Fruit fly (Drosophila melanogaster) whole organism, embryonic: ENCODE measurements around the gene mRpS18B.

Source experiments
- CG10431 ChIP-seq: fragments of 200-800 bp; sonication (Bioruptor generic); optimal IDR thresholded peaks from 3 replicates; lab custom pipeline; 2018; ENCODE audit warnings: missing biosample characterization, mild to moderate bottlenecking, missing genetic modification characterization
- CG10565 ChIP-seq: fragments of 200-800 bp; sonication (Bioruptor generic); optimal IDR thresholded peaks from 3 replicates; lab custom pipeline; 2016; ENCODE audit warnings: missing biosample characterization, mild to moderate bottlenecking, missing genetic modification characterization
- CG13287 ChIP-seq: fragments of 200-800 bp; sonication (Bioruptor generic); IDR thresholded peaks from 2 replicates; pipeline ENCODE4 v1.3.6; 2022; ENCODE audit warnings: missing biosample characterization, missing genetic modification characterization; ENCODE audit not compliant: partially characterized antibody
- CG13624 ChIP-seq: fragments of 200-800 bp; sonication (Bioruptor generic); optimal IDR thresholded peaks from 2 replicates; lab custom pipeline; 2016; ENCODE audit warnings: missing biosample characterization, missing genetic modification characterization
- CG14860 ChIP-seq: fragments of 200-800 bp; sonication (Bioruptor generic); IDR thresholded peaks from 3 replicates; pipeline ENCODE4 v1.3.6; 2022; ENCODE audit warnings: missing biosample characterization, missing genetic modification characterization; ENCODE audit not compliant: partially characterized antibody
- CG15073 ChIP-seq: fragments of 200-800 bp; sonication (Bioruptor generic); optimal IDR thresholded peaks from 2 replicates; lab custom pipeline; 2016; ENCODE audit warnings: missing biosample characterization, missing genetic modification characterization
- CG16779 ChIP-seq: fragments of 200-800 bp; sonication (Bioruptor generic); IDR thresholded peaks from 2 replicates; pipeline ENCODE4 v1.3.6; 2022; ENCODE audit warnings: missing biosample characterization, missing genetic modification characterization
- CG16863 ChIP-seq: fragments of 200-800 bp; sonication (Bioruptor generic); optimal IDR thresholded peaks from 3 replicates; lab custom pipeline; 2016; ENCODE audit warnings: missing biosample characterization, missing genetic modification characterization
- CG17359 ChIP-seq: fragments of 200-800 bp; sonication (Bioruptor generic); optimal IDR thresholded peaks from 3 replicates; lab custom pipeline; 2018; ENCODE audit warnings: missing biosample characterization, mild to moderate bottlenecking, missing genetic modification characterization, moderate library complexity
- CG18599 ChIP-seq: fragments of 200-800 bp; sonication (Bioruptor generic); optimal IDR thresholded peaks from 3 replicates; lab custom pipeline; 2017; ENCODE audit warnings: missing biosample characterization, missing genetic modification characterization, mild to moderate bottlenecking, moderate library complexity, missing genetic modification reagents
- CG32532 ChIP-seq: fragments of 200-800 bp; sonication (Bioruptor generic); IDR thresholded peaks from 2 replicates; pipeline ENCODE4 v1.3.6; 2022; ENCODE audit warnings: missing biosample characterization, missing genetic modification characterization
- CG42726 ChIP-seq: fragments of 200-800 bp; sonication (Bioruptor generic); IDR thresholded peaks from 2 replicates; pipeline ENCODE4 v1.3.6; 2022; ENCODE audit warnings: missing biosample characterization, missing genetic modification characterization; ENCODE audit not compliant: partially characterized antibody
- CG6175 ChIP-seq: fragments of 200-800 bp; sonication (Bioruptor generic); IDR thresholded peaks from 3 replicates; pipeline ENCODE4 v1.3.6; 2022; ENCODE audit warnings: missing biosample characterization, missing genetic modification characterization
- CG6854 ChIP-seq: fragments of 200-800 bp; sonication (Bioruptor generic); optimal IDR thresholded peaks from 3 replicates; lab custom pipeline; 2017; ENCODE audit warnings: missing biosample characterization, mild to moderate bottlenecking, missing genetic modification characterization
- CG7745 ChIP-seq: fragments of 200-800 bp; sonication (Bioruptor generic); optimal IDR thresholded peaks from 2 replicates; lab custom pipeline; 2018; ENCODE audit warnings: missing biosample characterization, mild to moderate bottlenecking, missing genetic modification characterization, moderate library complexity
- D19B ChIP-seq: fragments of 200-800 bp; sonication (Bioruptor generic); optimal IDR thresholded peaks from 2 replicates; lab custom pipeline; 2017; ENCODE audit warnings: missing biosample characterization, mild to moderate bottlenecking, missing genetic modification characterization
- Deaf1 ChIP-seq: fragments of 200-800 bp; optimal IDR thresholded peaks from 3 replicates; lab custom pipeline; 2019; ENCODE audit warnings: missing biosample characterization, mild to moderate bottlenecking, missing genetic modification characterization, moderate library complexity
- Dfd ChIP-seq, 2 experiments: fragments of >200 bp; optimal IDR thresholded peaks; 2 replicates each; lab custom pipeline; 2017; ENCODE audit warnings: missing biosample characterization in 2 of 2, missing genetic modification characterization in 2 of 2
- E2f1 ChIP-seq: fragments of 200-800 bp; sonication (Bioruptor generic); IDR thresholded peaks from 2 replicates; pipeline ENCODE4 v1.3.6; 2022; ENCODE audit warnings: missing biosample characterization, missing genetic modification characterization
- Ets65A ChIP-seq: fragments of 200-800 bp; sonication (Bioruptor generic); peaks from one replicate; lab custom pipeline; 2016; ENCODE audit warnings: missing biosample characterization, missing genetic modification characterization
- MBD-R2 ChIP-seq: fragments of 200-800 bp; sonication (Bioruptor generic); IDR thresholded peaks from 2 replicates; pipeline ENCODE4 v1.3.6; 2022; ENCODE audit warnings: missing biosample characterization, missing genetic modification characterization
- MTF-1 ChIP-seq: fragments of 200-800 bp; sonication (Bioruptor generic); optimal IDR thresholded peaks from 2 replicates; lab custom pipeline; 2018; ENCODE audit warnings: missing biosample characterization, mild to moderate bottlenecking, missing genetic modification characterization, borderline replicate concordance
- Poxn ChIP-seq: fragments of 200-800 bp; sonication (Bioruptor generic); IDR thresholded peaks from 2 replicates; pipeline ENCODE4 v1.3.6; 2022; ENCODE audit warnings: missing biosample characterization, missing genetic modification characterization
- Rfx ChIP-seq: fragments of 200-800 bp; sonication (Bioruptor generic); IDR thresholded peaks from 2 replicates; pipeline ENCODE4 v1.3.6; 2022; ENCODE audit warnings: missing biosample characterization, missing genetic modification characterization
- Sox100B ChIP-seq: fragments of 200-800 bp; sonication (Bioruptor generic); optimal IDR thresholded peaks from 3 replicates; lab custom pipeline; 2018; ENCODE audit warnings: missing biosample characterization, mild to moderate bottlenecking, missing genetic modification characterization
- Sry-δ ChIP-seq: fragments of 200-800 bp; sonication (Bioruptor generic); optimal IDR thresholded peaks from 2 replicates; lab custom pipeline; 2016; ENCODE audit warnings: missing biosample characterization, missing genetic modification characterization
- Taf1 ChIP-seq: fragments of 200-800 bp; sonication (Bioruptor generic); IDR thresholded peaks from 2 replicates; pipeline ENCODE4 v1.3.6; 2022; ENCODE audit warnings: missing biosample characterization, missing genetic modification characterization
- Xbp1 ChIP-seq: fragments of 200-800 bp; sonication (Bioruptor generic); optimal IDR thresholded peaks from 3 replicates; lab custom pipeline; 2016; ENCODE audit warnings: missing biosample characterization, mild to moderate bottlenecking, missing genetic modification characterization
- al ChIP-seq: fragments of 200-800 bp; sonication (Bioruptor generic); IDR thresholded peaks from 2 replicates; pipeline ENCODE4 v1.3.6; 2022; ENCODE audit warnings: missing biosample characterization, missing genetic modification characterization
- br ChIP-seq: fragments of >200 bp; optimal IDR thresholded peaks from 2 replicates; lab custom pipeline; 2017
- bsh ChIP-seq, 2 experiments: fragments of 200-800 bp; sonication (Bioruptor generic); optimal IDR thresholded peaks; 2 replicates each; lab custom pipeline; 2017 to 2018; ENCODE audit warnings: mild to moderate bottlenecking in 2 of 2, missing biosample characterization in 2 of 2, missing genetic modification characterization in 2 of 2, moderate library complexity in 1 of 2
- btn ChIP-seq: fragments of 200-800 bp; sonication (Bioruptor generic); optimal IDR thresholded peaks from 2 replicates; lab custom pipeline; 2016; ENCODE audit warnings: missing biosample characterization, missing genetic modification characterization
- ci ChIP-seq: fragments of 200-800 bp; sonication (Bioruptor generic); IDR thresholded peaks from 3 replicates; pipeline ENCODE4 v1.3.6; 2022; ENCODE audit warnings: missing biosample characterization, missing genetic modification characterization
- corto ChIP-seq: fragments of 200-800 bp; sonication (Bioruptor generic); optimal IDR thresholded peaks from 2 replicates; lab custom pipeline; 2016; ENCODE audit warnings: missing biosample characterization, mild to moderate bottlenecking, missing genetic modification characterization, moderate library complexity
- fd3F ChIP-seq: fragments of 200-800 bp; sonication (Bioruptor generic); optimal IDR thresholded peaks from 2 replicates; lab custom pipeline; 2018; ENCODE audit warnings: missing biosample characterization, mild to moderate bottlenecking, missing genetic modification characterization, moderate library complexity
- fu2 ChIP-seq: fragments of 200-800 bp; sonication (Bioruptor generic); optimal IDR thresholded peaks from 2 replicates; lab custom pipeline; 2016; ENCODE audit warnings: missing biosample characterization, missing genetic modification characterization
- grn ChIP-seq: fragments of 200-800 bp; sonication (Bioruptor generic); optimal IDR thresholded peaks from 3 replicates; lab custom pipeline; 2017; ENCODE audit warnings: missing biosample characterization, missing genetic modification characterization
- gt ChIP-seq: fragments of 200-800 bp; sonication (Bioruptor generic); IDR thresholded peaks from 2 replicates; pipeline ENCODE4 v1.3.6; 2022; ENCODE audit warnings: missing biosample characterization, missing genetic modification characterization
- her ChIP-seq: fragments of 200-800 bp; sonication (Bioruptor generic); optimal IDR thresholded peaks from 2 replicates; lab custom pipeline; 2016; ENCODE audit warnings: missing biosample characterization, missing genetic modification characterization
- ind ChIP-seq: fragments of 200-800 bp; sonication (Bioruptor generic); optimal IDR thresholded peaks from 3 replicates; lab custom pipeline; 2016; ENCODE audit warnings: missing biosample characterization, missing genetic modification characterization
- jing ChIP-seq: fragments of 200-800 bp; sonication (Bioruptor generic); optimal IDR thresholded peaks from 2 replicates; lab custom pipeline; 2018; ENCODE audit warnings: missing biosample characterization, mild to moderate bottlenecking, missing genetic modification characterization
- knrl ChIP-seq: fragments of 200-800 bp; sonication (Bioruptor generic); IDR thresholded peaks from 3 replicates; pipeline ENCODE4 v1.3.6; 2022; ENCODE audit warnings: missing biosample characterization, missing genetic modification characterization; ENCODE audit not compliant: partially characterized antibody
- mam ChIP-seq: fragments of 200-800 bp; sonication (Bioruptor generic); optimal IDR thresholded peaks from 3 replicates; lab custom pipeline; 2016; ENCODE audit warnings: missing biosample characterization, missing genetic modification characterization
- pfk ChIP-seq: fragments of 200-800 bp; sonication (Bioruptor generic); optimal IDR thresholded peaks from 2 replicates; lab custom pipeline; 2018; ENCODE audit warnings: missing biosample characterization, mild to moderate bottlenecking, missing genetic modification characterization, moderate library complexity
- pita ChIP-seq: fragments of 200-800 bp; sonication (Bioruptor generic); optimal IDR thresholded peaks from 2 replicates; lab custom pipeline; 2017; ENCODE audit warnings: missing biosample characterization, mild to moderate bottlenecking, missing genetic modification characterization
- psq ChIP-seq: fragments of 200-800 bp; sonication (Bioruptor generic); optimal IDR thresholded peaks from 2 replicates; lab custom pipeline; 2017; ENCODE audit warnings: missing biosample characterization, missing genetic modification characterization
- ro ChIP-seq: fragments of 200-800 bp; sonication (Bioruptor generic); IDR thresholded peaks from 2 replicates; pipeline ENCODE4 v1.3.6; 2022; ENCODE audit warnings: missing biosample characterization, missing genetic modification characterization
- sd ChIP-seq: fragments of 200-800 bp; sonication (Bioruptor generic); optimal IDR thresholded peaks from 3 replicates; lab custom pipeline; 2018; ENCODE audit warnings: missing biosample characterization, mild to moderate bottlenecking, missing genetic modification characterization, moderate library complexity
- shn ChIP-seq: fragments of 200-800 bp; sonication (Bioruptor generic); optimal IDR thresholded peaks from 3 replicates; lab custom pipeline; 2016; ENCODE audit warnings: missing biosample characterization, missing genetic modification characterization
- tin ChIP-seq: fragments of 200-800 bp; sonication (Bioruptor generic); optimal IDR thresholded peaks from 3 replicates; lab custom pipeline; 2016; ENCODE audit warnings: missing biosample characterization, missing genetic modification characterization
- toy ChIP-seq: fragments of 200-800 bp; sonication (Bioruptor generic); IDR thresholded peaks from 2 replicates; pipeline ENCODE4 v1.3.6; 2022; ENCODE audit warnings: missing biosample characterization, missing genetic modification characterization
- tx ChIP-seq: fragments of 200-800 bp; sonication (Bioruptor generic); optimal IDR thresholded peaks from 2 replicates; lab custom pipeline; 2016; ENCODE audit warnings: missing biosample characterization, missing genetic modification characterization
- vvl ChIP-seq: fragments of 200-800 bp; sonication (Bioruptor generic); IDR thresholded peaks from 2 replicates; pipeline ENCODE4 v1.3.6; 2022; ENCODE audit warnings: missing biosample characterization, missing genetic modification characterization

mRpS18B gene

dm6 chr2L:20093794-20094193, 3.3 kb downstream of the mRpS18B start, which contains the start of the genes Taf13 and nesd (continued):
- TF ChIP-seq Rfx (GFP tag; lab: Robert Waterston, UW) = peak; percentile 28; the same call in 1 of the 2 replicates
- no peak for TF ChIP-seq toy (GFP tag; lab: Robert Waterston, UW)
- TF ChIP-seq CG18599 (GFP tag; lab: Kevin White, UChicago) = peak; percentile 12
- peak; percentile 82 for TF ChIP-seq CG14860 (GFP tag; lab: Robert Waterston, UW)
- no peak for TF ChIP-seq D19B (GFP tag; lab: Kevin White, UChicago)
- TF ChIP-seq Dfd (GFP tag; optimal IDR thresholded peaks at IDR 0.05; lab: Kevin White, UChicago) = no peak
- no peak for TF ChIP-seq tx (GFP tag; lab: Kevin White, UChicago)
- no peak for TF ChIP-seq CG17359
- peak; percentile 69 for TF ChIP-seq Sry-δ (GFP tag; lab: Kevin White, UChicago)
- TF ChIP-seq Deaf1 (tag; lab: Kevin White, UChicago) = no peak
- TF ChIP-seq Sox100B = peak; percentile 33
- no peak for TF ChIP-seq corto (GFP tag; lab: Kevin White, UChicago)
- TF ChIP-seq CG6854 (GFP tag; lab: Kevin White, UChicago) = no peak
- TF ChIP-seq CG13287 = peak; percentile 82
- peak; percentile 25 for TF ChIP-seq CG13624
- no peak for TF ChIP-seq Ets65A (GFP tag; lab: Kevin White, UChicago)
- TF ChIP-seq psq = no peak
- TF ChIP-seq mam = peak; percentile 40
- TF ChIP-seq CG16779 (GFP tag; lab: Robert Waterston, UW) = no peak
- no peak for TF ChIP-seq pita
- no peak for TF ChIP-seq her (GFP tag; lab: Kevin White, UChicago)
- no peak for TF ChIP-seq al (GFP tag; lab: Robert Waterston, UW)
- peak; percentile 27 for TF ChIP-seq sd (tag; lab: Kevin White, UChicago)
- no peak for TF ChIP-seq Taf1 (GFP tag; lab: Robert Waterston, UW)
- TF ChIP-seq CG32532 (GFP tag; lab: Robert Waterston, UW) = no peak
- no peak for TF ChIP-seq CG42726 (GFP tag; lab: Robert Waterston, UW)
- TF ChIP-seq CG16863 = peak; percentile 64
- peak; percentile 77 for TF ChIP-seq MBD-R2 (GFP tag; lab: Robert Waterston, UW)
- no peak for TF ChIP-seq CG15073 (GFP tag; lab: Kevin White, UChicago)
- no peak for TF ChIP-seq CG10565 (GFP tag; lab: Kevin White, UChicago)
- peak; percentile 39 for TF ChIP-seq Xbp1 (GFP tag; lab: Kevin White, UChicago)
- no peak for TF ChIP-seq pfk (GFP tag; lab: Kevin White, UChicago)
- no peak for TF ChIP-seq fu2 (GFP tag; lab: Kevin White, UChicago)
- TF ChIP-seq bsh (GFP tag; optimal IDR thresholded peaks at IDR 0.05; lab: Kevin White, UChicago) = peak in 1 of 2 experiments; percentile 8
- TF ChIP-seq ind (GFP tag; lab: Kevin White, UChicago) = peak; percentile 21
- TF ChIP-seq knrl (GFP tag; lab: Robert Waterston, UW) = peak; percentile 75
- no peak for TF ChIP-seq shn (GFP tag; lab: Kevin White, UChicago)
- TF ChIP-seq ci (GFP tag; lab: Robert Waterston, UW) = no peak
- TF ChIP-seq E2f1 (GFP tag; lab: Robert Waterston, UW) = no peak
- peak; percentile 16; the same call in 1 of the 2 replicates for TF ChIP-seq vvl (GFP tag; lab: Robert Waterston, UW)
- TF ChIP-seq CG10431 = no peak
- TF ChIP-seq gt (GFP tag; lab: Robert Waterston, UW) = no peak
- TF ChIP-seq CG6175 (GFP tag; lab: Robert Waterston, UW) = no peak
- TF ChIP-seq fd3F (GFP tag; lab: Kevin White, UChicago) = no peak
- TF ChIP-seq tin (GFP tag; lab: Kevin White, UChicago) = peak; percentile 30
- no peak for TF ChIP-seq btn (GFP tag; lab: Kevin White, UChicago)
- no peak for TF ChIP-seq jing
- no peak for TF ChIP-seq MTF-1 (GFP tag; lab: Kevin White, UChicago)
- TF ChIP-seq grn (GFP tag; lab: Kevin White, UChicago) = no peak
- no peak for TF ChIP-seq br (lab: Kevin White, UChicago)
- no peak for TF ChIP-seq CG7745
- no peak for TF ChIP-seq Poxn (GFP tag; lab: Robert Waterston, UW)
- no peak for TF ChIP-seq ro (GFP tag; lab: Robert Waterston, UW)
